Worm (Caenorhabditis elegans) whole organism, midembryonic: ENCODE measurements around the gene C03G6.6.

ENCODE experiments used
- cog-1 ChIP-seq: sonication (generic microtip); optimal IDR thresholded peaks from 2 replicates; lab custom pipeline; 2016; ENCODE audit warnings: missing genetic modification characterization, missing compliant biosample characterization
- flt-1 ChIP-seq: fragments of 200-800 bp; sonication (Bioruptor generic); IDR thresholded peaks from 2 replicates; pipeline ENCODE4 v1.3.6; 2022; ENCODE audit warnings: missing genetic modification characterization, missing compliant biosample characterization
- ztf-23 ChIP-seq: fragments of 200-800 bp; sonication (Bioruptor generic); IDR thresholded peaks from 2 replicates; pipeline ENCODE4 v1.3.6; 2022; ENCODE audit warnings: missing genetic modification reagents, missing genetic modification characterization, missing compliant biosample characterization

DNA sequence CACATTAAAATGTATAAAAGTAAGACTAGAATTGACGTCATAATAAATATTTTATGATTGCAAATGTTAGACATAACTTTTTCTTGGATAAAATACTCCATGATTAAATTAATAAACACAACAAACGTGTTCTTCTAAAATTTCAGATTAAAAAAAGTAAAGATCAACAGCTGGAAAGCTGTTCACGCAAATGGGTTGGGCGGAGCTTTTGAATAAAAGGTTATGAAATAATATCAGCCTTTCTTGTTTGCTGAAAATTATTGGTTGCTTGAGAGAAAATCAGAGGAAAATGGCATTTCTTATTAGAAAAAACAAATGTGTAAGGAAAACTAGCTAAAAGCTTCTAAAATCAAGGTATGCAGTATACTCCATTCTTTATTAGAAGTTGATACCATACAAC is 30.5 kb downstream of the C03G6.6 start, which contains the start of gene C02H6.3:
- TF ChIP-seq ztf-23 (GFP tag; lab: Robert Waterston, UW) (no peak), flt-1 (GFP tag; lab: Robert Waterston, UW) (no peak), cog-1 (no peak)
